Worm (Caenorhabditis elegans) whole organism, mixed stage, embryonic: ENCODE measurements around the gene F54D5.2.
A peak's percentile ranks its signal among the peaks of the same experiment; 100 is the strongest.

Experiments
- M03D4.4 ChIP-seq: sonication (generic microtip); optimal IDR thresholded peaks from 2 replicates; lab custom pipeline; 2017; ENCODE audit warnings: mild to moderate bottlenecking, missing genetic modification characterization, missing compliant biosample characterization
- bed-3 ChIP-seq: fragments of 200-800 bp; sonication (Bioruptor generic); optimal IDR thresholded peaks from 3 replicates; lab custom pipeline; 2018; ENCODE audit warnings: mild to moderate bottlenecking, missing genetic modification characterization, moderate library complexity, missing compliant biosample characterization
- blmp-1 ChIP-seq: fragments of 150-350 bp; optimal IDR thresholded peaks from 2 replicates; lab custom pipeline; 2014; ENCODE audit warnings: missing biosample characterization, missing genetic modification characterization
- ceh-39 ChIP-seq: fragments of 150-350 bp; optimal IDR thresholded peaks from 2 replicates; lab custom pipeline; 2014; ENCODE audit warnings: missing biosample characterization, missing genetic modification characterization
- ceh-43 ChIP-seq: fragments of 200-800 bp; sonication (Bioruptor generic); optimal IDR thresholded peaks from 2 replicates; lab custom pipeline; 2018; ENCODE audit warnings: mild to moderate bottlenecking, missing genetic modification characterization, moderate library complexity, missing compliant biosample characterization
- ceh-83 ChIP-seq: fragments of 200-800 bp; sonication (Bioruptor generic); optimal IDR thresholded peaks from 2 replicates; lab custom pipeline; 2018; ENCODE audit warnings: mild to moderate bottlenecking, missing genetic modification characterization, missing compliant biosample characterization
- ces-1 ChIP-seq: fragments of 150-350 bp; optimal IDR thresholded peaks from 2 replicates; lab custom pipeline; 2014; ENCODE audit warnings: missing biosample characterization, missing genetic modification reagents, missing genetic modification characterization
- cnd-1 ChIP-seq: fragments of 200-800 bp; sonication (Bioruptor generic); optimal IDR thresholded peaks from 2 replicates; lab custom pipeline; 2018; ENCODE audit warnings: mild to moderate bottlenecking, missing genetic modification characterization, missing compliant biosample characterization
- elt-1 ChIP-seq: sonication (generic microtip); optimal IDR thresholded peaks from 2 replicates; lab custom pipeline; 2017; ENCODE audit warnings: missing genetic modification characterization, mild to moderate bottlenecking, missing compliant biosample characterization, antibody characterized with exemption, moderate library complexity, borderline replicate concordance; ENCODE audit not compliant: insufficient read depth
- elt-3 ChIP-seq: fragments of 150-350 bp; optimal IDR thresholded peaks from 2 replicates; lab custom pipeline; 2014; ENCODE audit warnings: missing biosample characterization, missing genetic modification characterization
- flh-1 ChIP-seq: fragments of 200-800 bp; sonication (Bioruptor generic); optimal IDR thresholded peaks from 2 replicates; lab custom pipeline; 2018; ENCODE audit warnings: mild to moderate bottlenecking, missing genetic modification characterization, moderate library complexity, missing compliant biosample characterization
- ham-2 ChIP-seq: fragments of 200-800 bp; sonication (Bioruptor generic); optimal IDR thresholded peaks from 2 replicates; lab custom pipeline; 2018; ENCODE audit warnings: mild to moderate bottlenecking, missing genetic modification characterization, missing compliant biosample characterization
- hlh-1 ChIP-seq: fragments of 150-350 bp; optimal IDR thresholded peaks from 2 replicates; lab custom pipeline; 2014; ENCODE audit warnings: missing biosample characterization, missing genetic modification reagents, missing genetic modification characterization
- lin-13 ChIP-seq: fragments of 150-350 bp; optimal IDR thresholded peaks from 2 replicates; lab custom pipeline; 2014; ENCODE audit warnings: missing biosample characterization, missing genetic modification characterization
- lin-32 ChIP-seq: fragments of 200-800 bp; sonication (Bioruptor generic); optimal IDR thresholded peaks from 2 replicates; lab custom pipeline; 2018; ENCODE audit warnings: mild to moderate bottlenecking, missing genetic modification characterization, missing compliant biosample characterization
- mab-5 ChIP-seq: fragments of 150-350 bp; optimal IDR thresholded peaks from 2 replicates; lab custom pipeline; 2014; ENCODE audit warnings: missing biosample characterization, missing genetic modification characterization
- mep-1 ChIP-seq: fragments of 150-350 bp; optimal IDR thresholded peaks from 2 replicates; lab custom pipeline; 2017; ENCODE audit warnings: missing biosample characterization, missing genetic modification reagents, missing genetic modification characterization, inconsistent platforms
- mls-2 ChIP-seq: sonication (generic microtip); optimal IDR thresholded peaks from 2 replicates; lab custom pipeline; 2016; ENCODE audit warnings: mild to moderate bottlenecking, missing genetic modification characterization, moderate library complexity, missing compliant biosample characterization
- nhr-12 ChIP-seq: fragments of 150-350 bp; optimal IDR thresholded peaks from 2 replicates; lab custom pipeline; 2014; ENCODE audit warnings: missing biosample characterization, missing genetic modification characterization
- nhr-2 ChIP-seq: fragments of 150-350 bp; optimal IDR thresholded peaks from 2 replicates; lab custom pipeline; 2014; ENCODE audit warnings: missing biosample characterization, missing genetic modification characterization
- nhr-237 ChIP-seq: fragments of 150-350 bp; optimal IDR thresholded peaks from 2 replicates; lab custom pipeline; 2014; ENCODE audit warnings: missing biosample characterization, missing genetic modification characterization
- nhr-76 ChIP-seq: sonication (generic microtip); optimal IDR thresholded peaks from 2 replicates; lab custom pipeline; 2017; ENCODE audit warnings: missing biosample characterization, missing genetic modification characterization
- pha-4 ChIP-seq: fragments of 150-350 bp; optimal IDR thresholded peaks from 2 replicates; lab custom pipeline; 2018; ENCODE audit warnings: missing biosample characterization, missing genetic modification reagents, missing genetic modification characterization
- sem-2 ChIP-seq: fragments of 200-800 bp; sonication (Bioruptor generic); optimal IDR thresholded peaks from 2 replicates; lab custom pipeline; 2018; ENCODE audit warnings: mild to moderate bottlenecking, missing genetic modification characterization, missing compliant biosample characterization
- snpc-4 ChIP-seq: fragments of 150-350 bp; optimal IDR thresholded peaks from 2 replicates; lab custom pipeline; 2014; ENCODE audit warnings: missing biosample characterization, missing genetic modification characterization
- sptf-1 ChIP-seq: sonication (generic microtip); optimal IDR thresholded peaks from 2 replicates; lab custom pipeline; 2017; ENCODE audit warnings: mild to moderate bottlenecking, missing genetic modification characterization, moderate library complexity, missing compliant biosample characterization
- tbx-8 ChIP-seq: fragments of 200-800 bp; sonication (Bioruptor generic); optimal IDR thresholded peaks from 2 replicates; lab custom pipeline; 2018; ENCODE audit warnings: mild to moderate bottlenecking, missing genetic modification characterization, moderate library complexity, missing compliant biosample characterization
- unc-120 ChIP-seq: sonication (generic microtip); optimal IDR thresholded peaks from 2 replicates; lab custom pipeline; 2017; ENCODE audit warnings: missing genetic modification characterization, missing compliant biosample characterization; ENCODE audit not compliant: poor library complexity, severe bottlenecking
- unc-39 ChIP-seq: fragments of 150-350 bp; optimal IDR thresholded peaks from 2 replicates; lab custom pipeline; 2014; ENCODE audit warnings: missing biosample characterization, missing genetic modification characterization
- unc-62 ChIP-seq: fragments of 150-350 bp; optimal IDR thresholded peaks from 2 replicates; lab custom pipeline; 2014; ENCODE audit warnings: missing biosample characterization, missing genetic modification reagents, missing genetic modification characterization

Gene F54D5.2

ce11 chrII:11591558-11591957 is 18.6 kb downstream of the F54D5.2 start:
- no peak for TF ChIP-seq ces-1 (GFP tag; lab: Kevin White, UChicago)
- no peak for TF ChIP-seq bed-3 (GFP tag; lab: Kevin White, UChicago)
- TF ChIP-seq cnd-1 (tag; lab: Kevin White, UChicago): no peak
- TF ChIP-seq ham-2 (GFP tag; lab: Kevin White, UChicago): no peak
- TF ChIP-seq mls-2: no peak
- TF ChIP-seq M03D4.4 (tag; lab: Kevin White, UChicago): no peak
- TF ChIP-seq unc-39: no peak
- no peak for TF ChIP-seq hlh-1 (tag; lab: Kevin White, UChicago)
- TF ChIP-seq ceh-83 (GFP tag; lab: Kevin White, UChicago): no peak
- no peak for TF ChIP-seq elt-1 (tag; lab: Kevin White, UChicago)
- no peak for TF ChIP-seq nhr-2
- TF ChIP-seq ceh-43 (GFP tag; lab: Kevin White, UChicago): no peak
- no peak for TF ChIP-seq tbx-8 (GFP tag; lab: Kevin White, UChicago)
- no peak for TF ChIP-seq sem-2 (GFP tag; lab: Kevin White, UChicago)
- TF ChIP-seq unc-120 (tag; lab: Kevin White, UChicago): no peak
- TF ChIP-seq lin-32 (GFP tag; lab: Kevin White, UChicago): no peak
- TF ChIP-seq blmp-1 (tag; lab: Kevin White, UChicago): no peak
- no peak for TF ChIP-seq nhr-237

ce11 chrII:11592023-11592422 is 19.0 kb downstream of the F54D5.2 start, which contains the start of gene F07A11.1:
F07A11.1 (minus strand) TSS chrII:11592123.
- no peak for TF ChIP-seq hlh-1 (tag; lab: Kevin White, UChicago)
- no peak for TF ChIP-seq sem-2 (GFP tag; lab: Kevin White, UChicago)
- TF ChIP-seq ceh-83 (GFP tag; lab: Kevin White, UChicago): no peak
- TF ChIP-seq unc-62: no peak
- TF ChIP-seq sptf-1: no peak
- TF ChIP-seq pha-4 (tag; lab: Kevin White, UChicago): no peak
- no peak for TF ChIP-seq mep-1 (tag; lab: Kevin White, UChicago)
- TF ChIP-seq ces-1 (GFP tag; lab: Kevin White, UChicago): no peak
- no peak for TF ChIP-seq bed-3 (GFP tag; lab: Kevin White, UChicago)
- TF ChIP-seq ceh-39: no peak
- TF ChIP-seq mab-5 (tag; lab: Kevin White, UChicago): no peak
- TF ChIP-seq M03D4.4 (tag; lab: Kevin White, UChicago): no peak
- no peak for TF ChIP-seq nhr-237
- TF ChIP-seq nhr-76 (tag; lab: Kevin White, UChicago): no peak
- TF ChIP-seq elt-1 (tag; lab: Kevin White, UChicago): no peak

DNA sequence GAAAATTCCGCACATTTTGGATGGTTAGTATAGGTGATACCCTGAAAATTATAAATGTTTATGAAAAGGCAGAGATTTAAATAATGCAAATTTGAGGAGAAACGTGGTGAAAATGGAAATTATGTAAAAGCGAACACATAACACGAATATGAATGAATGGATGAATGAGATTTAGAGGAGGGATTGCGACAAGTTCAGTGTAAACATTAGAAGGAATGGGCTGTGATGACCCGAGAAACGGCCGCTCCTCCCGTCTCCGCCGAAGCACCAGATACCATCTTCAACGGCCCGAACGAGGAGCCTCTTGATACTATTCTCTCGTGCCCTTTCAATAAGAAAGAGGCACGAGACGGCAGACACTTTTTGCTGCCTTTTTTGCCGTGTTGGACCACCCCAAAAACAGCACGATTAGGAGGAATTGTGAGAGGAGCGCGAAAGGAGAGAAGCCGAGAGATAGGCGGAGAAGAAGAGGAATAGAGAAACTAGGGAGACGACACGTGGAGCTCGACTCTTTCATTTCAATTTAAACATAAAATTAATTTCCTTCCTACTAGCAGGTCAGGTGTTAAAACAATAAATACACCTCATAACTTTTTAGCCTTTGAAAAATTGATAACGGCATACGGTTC is 22.5 kb downstream of the F54D5.2 start, which contains the start of gene gfat-1:
TSS of gene gfat-1 (minus strand) at position 51 of the 629 bp plus-strand sequence.
- TF ChIP-seq elt-1 (tag; lab: Kevin White, UChicago) (peak; percentile 26), unc-120 (tag; lab: Kevin White, UChicago) (peak; percentile 78), pha-4 (tag; lab: Kevin White, UChicago) (no peak), lin-13 (tag; lab: Kevin White, UChicago) (no peak)

DNA sequence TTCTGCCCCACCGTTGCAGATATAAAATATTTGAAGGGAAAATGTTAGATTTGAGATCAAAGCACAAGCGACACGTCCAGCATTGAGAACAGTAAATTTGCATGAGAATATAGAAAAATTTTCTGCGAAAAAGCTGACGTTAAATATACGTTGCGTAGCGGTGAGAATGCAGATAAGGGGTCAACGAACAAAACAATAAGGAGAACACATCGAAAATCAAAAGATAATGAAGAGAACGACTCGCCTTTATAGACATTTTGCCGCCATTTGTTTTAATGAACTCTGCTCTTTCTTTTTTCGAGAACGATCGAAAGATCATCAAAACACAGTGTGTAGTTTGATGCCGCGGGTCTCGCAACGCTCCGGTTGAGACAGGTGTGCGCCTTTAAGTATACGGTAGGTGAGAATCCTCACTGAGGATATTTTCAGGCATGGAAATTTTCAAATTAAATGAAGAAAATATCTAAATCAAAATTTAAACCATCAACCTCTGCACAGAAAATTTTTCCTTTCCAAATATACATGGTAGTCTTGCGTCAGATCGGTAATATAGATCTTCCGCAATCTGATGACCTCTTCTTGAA is 23.3 kb downstream of the F54D5.2 start:
- TF ChIP-seq elt-3 (tag; lab: Kevin White, UChicago): no peak
- no peak for TF ChIP-seq nhr-2
- no peak for TF ChIP-seq nhr-12 (tag; lab: Kevin White, UChicago)
- TF ChIP-seq ceh-43 (GFP tag; lab: Kevin White, UChicago): no peak
- TF ChIP-seq nhr-76 (tag; lab: Kevin White, UChicago): no peak
- no peak for TF ChIP-seq unc-62
- TF ChIP-seq M03D4.4 (tag; lab: Kevin White, UChicago): no peak
- no peak for TF ChIP-seq sem-2 (GFP tag; lab: Kevin White, UChicago)
- TF ChIP-seq ham-2 (GFP tag; lab: Kevin White, UChicago): no peak
- TF ChIP-seq pha-4 (tag; lab: Kevin White, UChicago): no peak
- TF ChIP-seq ceh-39: no peak
- no peak for TF ChIP-seq blmp-1 (tag; lab: Kevin White, UChicago)
- TF ChIP-seq lin-13 (tag; lab: Kevin White, UChicago): no peak
- no peak for TF ChIP-seq flh-1 (GFP tag; lab: Kevin White, UChicago)
- no peak for TF ChIP-seq mls-2
- no peak for TF ChIP-seq bed-3 (GFP tag; lab: Kevin White, UChicago)
- no peak for TF ChIP-seq elt-1 (tag; lab: Kevin White, UChicago)
- no peak for TF ChIP-seq snpc-4 (tag; lab: Kevin White, UChicago)
